Worm (Caenorhabditis elegans) whole organism, L4 larva: Measurements from ENCODE around the gene rars-1.

ENCODE experiments used
- Y5F2A.4 ChIP-seq: fragments of 200-800 bp; sonication (Bioruptor generic); optimal IDR thresholded peaks from 2 replicates; lab custom pipeline; 2018; ENCODE audit warnings: mild to moderate bottlenecking, missing genetic modification characterization, missing compliant biosample characterization
- ZK546.5 ChIP-seq, 2 experiments: sonication (generic microtip); optimal IDR thresholded peaks; 2 replicates each; lab custom pipeline; 2017; ENCODE audit warnings: missing biosample characterization in 2 of 2, missing genetic modification characterization in 2 of 2
- aha-1 ChIP-seq: fragments of 150-350 bp; peaks from one replicate; lab custom pipeline; 2014; ENCODE audit warnings: missing biosample characterization, missing genetic modification characterization
- ceh-28 ChIP-seq: fragments of 150-350 bp; optimal IDR thresholded peaks from 2 replicates; lab custom pipeline; 2014; ENCODE audit warnings: missing biosample characterization, missing genetic modification reagents, missing genetic modification characterization
- lin-15B ChIP-seq: fragments of 150-350 bp; sonication (generic microtip); optimal IDR thresholded peaks from 3 replicates; lab custom pipeline; 2014; ENCODE audit warnings: missing biosample characterization, missing genetic modification characterization
- lsy-2 ChIP-seq, 2 experiments: fragments of 150-350 bp in 1 of 2; sonication (generic microtip) in 1 of 2; optimal IDR thresholded peaks; 2 replicates each; lab custom pipeline; 2014 to 2017; ENCODE audit warnings: missing biosample characterization in 2 of 2, missing genetic modification characterization in 2 of 2
- nhr-77 ChIP-seq: fragments of 150-350 bp; optimal IDR thresholded peaks from 2 replicates; lab custom pipeline; 2014; ENCODE audit warnings: missing biosample characterization, missing genetic modification characterization
- pha-4 ChIP-seq, 2 experiments: fragments of 150-350 bp in 1 of 2; fragments of 200-800 bp in 1 of 2; sonication (Bioruptor generic) in 1 of 2; IDR thresholded peaks in 1 of 2; optimal IDR thresholded peaks in 1 of 2; 2 replicates each; pipeline versions ENCODE4 v1.3.6 to Lab custom; 2014 to 2022; ENCODE audit warnings: missing genetic modification characterization in 2 of 2, missing genetic modification reagents in 2 of 2, missing biosample characterization in 1 of 2, missing compliant biosample characterization in 1 of 2
- unc-62 ChIP-seq, 3 experiments: fragments of 150-350 bp in 1 of 3; sonication (generic microtip); optimal IDR thresholded peaks in 2 of 3; peaks in 1 of 3; 1 replicate in 1 of 3; 2 replicates in 2 of 3; lab custom pipeline; 2014 to 2017; ENCODE audit warnings: missing biosample characterization in 3 of 3, missing genetic modification characterization in 3 of 3, missing genetic modification reagents in 3 of 3, missing genotype in 1 of 3
- zfp-2 ChIP-seq: sonication (generic microtip); optimal IDR thresholded peaks from 2 replicates; lab custom pipeline; 2016; ENCODE audit warnings: mild to moderate bottlenecking, missing genetic modification characterization, missing compliant biosample characterization

DNA sequence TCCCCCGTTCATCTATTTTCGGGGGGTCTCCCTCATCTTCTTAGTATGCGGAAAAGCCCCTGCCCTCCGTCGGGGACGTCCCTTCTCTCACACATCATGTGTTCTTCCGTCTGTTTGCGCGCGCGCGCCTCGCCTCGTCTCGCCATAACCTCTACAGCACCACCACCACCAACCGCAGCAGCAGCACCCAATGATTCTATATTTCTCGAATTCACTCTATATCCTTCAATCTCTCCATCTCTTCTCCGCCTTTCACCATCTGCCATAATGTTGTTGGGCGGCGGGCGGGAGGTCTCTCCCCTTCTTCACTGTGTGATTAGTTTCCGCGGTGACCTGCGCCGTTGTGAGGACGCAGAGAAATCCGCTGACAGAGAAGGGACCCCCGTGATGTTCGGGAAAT lies 30.4 kb upstream of the rars-1 start:
- TF ChIP-seq unc-62 (GFP tag; optimal IDR thresholded peaks at IDR 0.05 in 1 of 2; lab: Kevin White, UChicago) (no peak), unc-62 (tag; optimal IDR thresholded peaks at IDR 0.05; lab: Kevin White, UChicago) (no peak), ZK546.5 (tag; optimal IDR thresholded peaks at IDR 0.05; lab: Kevin White, UChicago) (no peak), ceh-28 (tag; lab: Kevin White, UChicago) (no peak), lin-15B (no peak), zfp-2 (tag; lab: Kevin White, UChicago) (no peak), pha-4 (GFP tag; IDR thresholded peaks at IDR 0.05; lab: Robert Waterston, UW) (no peak), pha-4 (tag; optimal IDR thresholded peaks at IDR 0.05; lab: Kevin White, UChicago) (no peak), lsy-2 (tag; optimal IDR thresholded peaks at IDR 0.05; lab: Kevin White, UChicago) (no peak), Y5F2A.4 (GFP tag; lab: Kevin White, UChicago) (no peak), aha-1 (tag; lab: Kevin White, UChicago) (peak; percentile 98), nhr-77 (no peak)
